Worm (Caenorhabditis elegans) whole organism, early embryonic: Measurements from ENCODE around the gene C44C11.6.

Experiments used
- ama-1 ChIP-seq: fragments of 150-350 bp; optimal IDR thresholded peaks from 2 replicates; lab custom pipeline; 2014
- hnd-1 ChIP-seq: sonication (generic microtip); optimal IDR thresholded peaks from 2 replicates; lab custom pipeline; 2016; ENCODE audit warnings: missing genetic modification characterization, missing compliant biosample characterization
- pes-1 ChIP-seq: fragments of 200-800 bp; sonication (Bioruptor generic); IDR thresholded peaks from 2 replicates; pipeline ENCODE4 v1.3.6; 2022; ENCODE audit warnings: missing genetic modification reagents, missing genetic modification characterization, missing compliant biosample characterization

DNA sequence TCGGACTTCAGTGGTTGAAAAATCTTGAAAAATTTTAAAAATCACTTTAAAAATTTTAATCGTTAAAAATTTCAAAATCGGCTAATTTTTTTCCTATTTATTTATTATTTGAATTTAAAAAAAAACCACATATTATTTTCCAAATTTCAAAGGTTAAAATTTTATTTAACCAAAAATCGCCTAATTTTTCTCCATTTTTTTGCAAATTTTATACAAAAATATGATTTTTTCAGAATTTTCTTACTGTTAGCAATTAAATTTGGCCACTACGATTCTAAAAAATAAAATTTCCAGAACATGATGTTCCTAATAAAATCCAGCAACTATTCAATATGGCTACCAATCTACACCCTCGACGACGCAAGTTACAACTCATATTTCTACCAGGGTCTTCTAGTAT, 12.0 kb upstream of the C44C11.6 start, which contains the start of gene sre-54:
- TF ChIP-seq hnd-1 (tag; lab: Kevin White, UChicago) (no peak), ama-1 (lab: Kevin White, UChicago) (no peak), pes-1 (no peak)
